Worm (Caenorhabditis elegans) whole organism, mixed stage, embryonic: ENCODE results near the gene T11F8.4.

Experiments used
- M03D4.4 ChIP-seq: sonication (generic microtip); optimal IDR thresholded peaks from 2 replicates; lab custom pipeline; 2017; ENCODE audit warnings: mild to moderate bottlenecking, missing genetic modification characterization, missing compliant biosample characterization
- bed-3 ChIP-seq: fragments of 200-800 bp; sonication (Bioruptor generic); optimal IDR thresholded peaks from 3 replicates; lab custom pipeline; 2018; ENCODE audit warnings: mild to moderate bottlenecking, missing genetic modification characterization, moderate library complexity, missing compliant biosample characterization
- blmp-1 ChIP-seq: fragments of 150-350 bp; optimal IDR thresholded peaks from 2 replicates; lab custom pipeline; 2014; ENCODE audit warnings: missing biosample characterization, missing genetic modification characterization
- elt-3 ChIP-seq: fragments of 150-350 bp; optimal IDR thresholded peaks from 2 replicates; lab custom pipeline; 2014; ENCODE audit warnings: missing biosample characterization, missing genetic modification characterization
- lin-13 ChIP-seq: fragments of 150-350 bp; optimal IDR thresholded peaks from 2 replicates; lab custom pipeline; 2014; ENCODE audit warnings: missing biosample characterization, missing genetic modification characterization
- mep-1 ChIP-seq: fragments of 150-350 bp; optimal IDR thresholded peaks from 2 replicates; lab custom pipeline; 2017; ENCODE audit warnings: missing biosample characterization, missing genetic modification reagents, missing genetic modification characterization, inconsistent platforms
- nhr-12 ChIP-seq: fragments of 150-350 bp; optimal IDR thresholded peaks from 2 replicates; lab custom pipeline; 2014; ENCODE audit warnings: missing biosample characterization, missing genetic modification characterization
- nhr-237 ChIP-seq: fragments of 150-350 bp; optimal IDR thresholded peaks from 2 replicates; lab custom pipeline; 2014; ENCODE audit warnings: missing biosample characterization, missing genetic modification characterization
- nhr-28 ChIP-seq: fragments of 150-350 bp; optimal IDR thresholded peaks from 2 replicates; lab custom pipeline; 2014; ENCODE audit warnings: missing biosample characterization, missing genetic modification characterization
- pha-4 ChIP-seq: fragments of 150-350 bp; optimal IDR thresholded peaks from 2 replicates; lab custom pipeline; 2018; ENCODE audit warnings: missing biosample characterization, missing genetic modification reagents, missing genetic modification characterization
- snpc-4 ChIP-seq: fragments of 150-350 bp; optimal IDR thresholded peaks from 2 replicates; lab custom pipeline; 2014; ENCODE audit warnings: missing biosample characterization, missing genetic modification characterization
- unc-62 ChIP-seq: fragments of 150-350 bp; optimal IDR thresholded peaks from 2 replicates; lab custom pipeline; 2014; ENCODE audit warnings: missing biosample characterization, missing genetic modification reagents, missing genetic modification characterization
- ztf-11 ChIP-seq: fragments of 150-350 bp; optimal IDR thresholded peaks from 2 replicates; lab custom pipeline; 2014; ENCODE audit warnings: missing biosample characterization, missing genetic modification characterization

DNA sequence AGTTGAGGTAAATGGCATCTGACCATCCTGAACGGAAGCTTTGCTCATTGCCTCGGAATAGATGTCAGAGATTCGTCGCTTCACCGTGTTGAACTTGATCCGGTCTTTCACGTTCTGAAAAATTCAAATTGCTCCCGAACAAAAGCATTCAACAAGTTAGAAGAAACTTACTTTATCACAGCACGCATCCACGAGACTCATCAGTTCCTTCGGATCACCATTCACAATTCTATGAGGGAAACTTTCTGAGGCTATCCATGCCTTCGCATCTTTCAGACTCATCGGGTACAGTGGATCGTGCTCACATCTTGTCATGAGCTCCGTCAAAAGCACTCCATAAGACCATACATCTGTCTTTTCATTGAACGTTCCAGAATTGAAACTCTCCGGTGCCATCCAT, 13.5 kb downstream of the T11F8.4 start:
- TF ChIP-seq pha-4: no peak
- no peak for TF ChIP-seq mep-1 (tag; lab: Kevin White, UChicago)
- no peak for TF ChIP-seq nhr-12 (tag; lab: Kevin White, UChicago)
- TF ChIP-seq snpc-4 (tag; lab: Kevin White, UChicago): no peak
- TF ChIP-seq bed-3 (GFP tag; lab: Kevin White, UChicago): no peak
- TF ChIP-seq nhr-237 (tag; lab: Kevin White, UChicago): no peak
- no peak for TF ChIP-seq unc-62 (GFP tag; lab: Kevin White, UChicago)
- TF ChIP-seq ztf-11 (tag; lab: Kevin White, UChicago): no peak
- no peak for TF ChIP-seq elt-3
- no peak for TF ChIP-seq M03D4.4 (tag; lab: Kevin White, UChicago)
- TF ChIP-seq nhr-28 (tag; lab: Kevin White, UChicago): no peak
- TF ChIP-seq lin-13 (tag; lab: Kevin White, UChicago): no peak
- TF ChIP-seq blmp-1 (tag; lab: Kevin White, UChicago): no peak
